Worm (Caenorhabditis elegans) whole organism, mixed stage, embryonic: Measurements from ENCODE around the gene Y76B12C.8.

Experiments used
- M03D4.4 ChIP-seq: sonication (generic microtip); optimal IDR thresholded peaks from 2 replicates; lab custom pipeline; 2017; ENCODE audit warnings: mild to moderate bottlenecking, missing genetic modification characterization, missing compliant biosample characterization
- bed-3 ChIP-seq: fragments of 200-800 bp; sonication (Bioruptor generic); optimal IDR thresholded peaks from 3 replicates; lab custom pipeline; 2018; ENCODE audit warnings: mild to moderate bottlenecking, missing genetic modification characterization, moderate library complexity, missing compliant biosample characterization
- blmp-1 ChIP-seq: fragments of 150-350 bp; optimal IDR thresholded peaks from 2 replicates; lab custom pipeline; 2014; ENCODE audit warnings: missing biosample characterization, missing genetic modification characterization
- ceh-39 ChIP-seq: fragments of 150-350 bp; optimal IDR thresholded peaks from 2 replicates; lab custom pipeline; 2014; ENCODE audit warnings: missing biosample characterization, missing genetic modification characterization
- ceh-43 ChIP-seq: fragments of 200-800 bp; sonication (Bioruptor generic); optimal IDR thresholded peaks from 2 replicates; lab custom pipeline; 2018; ENCODE audit warnings: mild to moderate bottlenecking, missing genetic modification characterization, moderate library complexity, missing compliant biosample characterization
- ceh-83 ChIP-seq: fragments of 200-800 bp; sonication (Bioruptor generic); optimal IDR thresholded peaks from 2 replicates; lab custom pipeline; 2018; ENCODE audit warnings: mild to moderate bottlenecking, missing genetic modification characterization, missing compliant biosample characterization
- ces-1 ChIP-seq: fragments of 150-350 bp; optimal IDR thresholded peaks from 2 replicates; lab custom pipeline; 2014; ENCODE audit warnings: missing biosample characterization, missing genetic modification reagents, missing genetic modification characterization
- cnd-1 ChIP-seq: fragments of 200-800 bp; sonication (Bioruptor generic); optimal IDR thresholded peaks from 2 replicates; lab custom pipeline; 2018; ENCODE audit warnings: mild to moderate bottlenecking, missing genetic modification characterization, missing compliant biosample characterization
- drap-1 ChIP-seq: fragments of 200-800 bp; sonication (Bioruptor generic); optimal IDR thresholded peaks from 3 replicates; lab custom pipeline; 2018; ENCODE audit warnings: mild to moderate bottlenecking, missing genetic modification characterization, missing compliant biosample characterization
- elt-1 ChIP-seq: sonication (generic microtip); optimal IDR thresholded peaks from 2 replicates; lab custom pipeline; 2017; ENCODE audit warnings: missing genetic modification characterization, mild to moderate bottlenecking, missing compliant biosample characterization, antibody characterized with exemption, moderate library complexity, borderline replicate concordance; ENCODE audit not compliant: insufficient read depth
- elt-3 ChIP-seq: fragments of 150-350 bp; optimal IDR thresholded peaks from 2 replicates; lab custom pipeline; 2014; ENCODE audit warnings: missing biosample characterization, missing genetic modification characterization
- flh-1 ChIP-seq: fragments of 200-800 bp; sonication (Bioruptor generic); optimal IDR thresholded peaks from 2 replicates; lab custom pipeline; 2018; ENCODE audit warnings: mild to moderate bottlenecking, missing genetic modification characterization, moderate library complexity, missing compliant biosample characterization
- ham-2 ChIP-seq: fragments of 200-800 bp; sonication (Bioruptor generic); optimal IDR thresholded peaks from 2 replicates; lab custom pipeline; 2018; ENCODE audit warnings: mild to moderate bottlenecking, missing genetic modification characterization, missing compliant biosample characterization
- hlh-1 ChIP-seq: fragments of 150-350 bp; optimal IDR thresholded peaks from 2 replicates; lab custom pipeline; 2014; ENCODE audit warnings: missing biosample characterization, missing genetic modification reagents, missing genetic modification characterization
- lin-13 ChIP-seq: fragments of 150-350 bp; optimal IDR thresholded peaks from 2 replicates; lab custom pipeline; 2014; ENCODE audit warnings: missing biosample characterization, missing genetic modification characterization
- lin-32 ChIP-seq: fragments of 200-800 bp; sonication (Bioruptor generic); optimal IDR thresholded peaks from 2 replicates; lab custom pipeline; 2018; ENCODE audit warnings: mild to moderate bottlenecking, missing genetic modification characterization, missing compliant biosample characterization
- lsy-2 ChIP-seq: fragments of 150-350 bp; optimal IDR thresholded peaks from 2 replicates; lab custom pipeline; 2014; ENCODE audit warnings: missing biosample characterization, missing genetic modification characterization
- mab-5 ChIP-seq: fragments of 150-350 bp; optimal IDR thresholded peaks from 2 replicates; lab custom pipeline; 2014; ENCODE audit warnings: missing biosample characterization, missing genetic modification characterization
- mep-1 ChIP-seq: fragments of 150-350 bp; optimal IDR thresholded peaks from 2 replicates; lab custom pipeline; 2017; ENCODE audit warnings: missing biosample characterization, missing genetic modification reagents, missing genetic modification characterization, inconsistent platforms
- mls-2 ChIP-seq: sonication (generic microtip); optimal IDR thresholded peaks from 2 replicates; lab custom pipeline; 2016; ENCODE audit warnings: mild to moderate bottlenecking, missing genetic modification characterization, moderate library complexity, missing compliant biosample characterization
- nhr-12 ChIP-seq: fragments of 150-350 bp; optimal IDR thresholded peaks from 2 replicates; lab custom pipeline; 2014; ENCODE audit warnings: missing biosample characterization, missing genetic modification characterization
- nhr-2 ChIP-seq: fragments of 150-350 bp; optimal IDR thresholded peaks from 2 replicates; lab custom pipeline; 2014; ENCODE audit warnings: missing biosample characterization, missing genetic modification characterization
- nhr-237 ChIP-seq: fragments of 150-350 bp; optimal IDR thresholded peaks from 2 replicates; lab custom pipeline; 2014; ENCODE audit warnings: missing biosample characterization, missing genetic modification characterization
- nhr-28 ChIP-seq: fragments of 150-350 bp; optimal IDR thresholded peaks from 2 replicates; lab custom pipeline; 2014; ENCODE audit warnings: missing biosample characterization, missing genetic modification characterization
- nhr-76 ChIP-seq: sonication (generic microtip); optimal IDR thresholded peaks from 2 replicates; lab custom pipeline; 2017; ENCODE audit warnings: missing biosample characterization, missing genetic modification characterization
- pha-4 ChIP-seq: fragments of 150-350 bp; optimal IDR thresholded peaks from 2 replicates; lab custom pipeline; 2018; ENCODE audit warnings: missing biosample characterization, missing genetic modification reagents, missing genetic modification characterization
- sem-2 ChIP-seq: fragments of 200-800 bp; sonication (Bioruptor generic); optimal IDR thresholded peaks from 2 replicates; lab custom pipeline; 2018; ENCODE audit warnings: mild to moderate bottlenecking, missing genetic modification characterization, missing compliant biosample characterization
- snpc-4 ChIP-seq: fragments of 150-350 bp; optimal IDR thresholded peaks from 2 replicates; lab custom pipeline; 2014; ENCODE audit warnings: missing biosample characterization, missing genetic modification characterization
- sptf-1 ChIP-seq: sonication (generic microtip); optimal IDR thresholded peaks from 2 replicates; lab custom pipeline; 2017; ENCODE audit warnings: mild to moderate bottlenecking, missing genetic modification characterization, moderate library complexity, missing compliant biosample characterization
- tbx-8 ChIP-seq: fragments of 200-800 bp; sonication (Bioruptor generic); optimal IDR thresholded peaks from 2 replicates; lab custom pipeline; 2018; ENCODE audit warnings: mild to moderate bottlenecking, missing genetic modification characterization, moderate library complexity, missing compliant biosample characterization
- unc-120 ChIP-seq: sonication (generic microtip); optimal IDR thresholded peaks from 2 replicates; lab custom pipeline; 2017; ENCODE audit warnings: missing genetic modification characterization, missing compliant biosample characterization; ENCODE audit not compliant: poor library complexity, severe bottlenecking
- unc-39 ChIP-seq: fragments of 150-350 bp; optimal IDR thresholded peaks from 2 replicates; lab custom pipeline; 2014; ENCODE audit warnings: missing biosample characterization, missing genetic modification characterization
- unc-62 ChIP-seq: fragments of 150-350 bp; optimal IDR thresholded peaks from 2 replicates; lab custom pipeline; 2014; ENCODE audit warnings: missing biosample characterization, missing genetic modification reagents, missing genetic modification characterization
- zip-8 ChIP-seq: fragments of 150-350 bp; optimal IDR thresholded peaks from 2 replicates; lab custom pipeline; 2014; ENCODE audit warnings: missing biosample characterization, missing genetic modification characterization
- ztf-11 ChIP-seq: fragments of 150-350 bp; optimal IDR thresholded peaks from 2 replicates; lab custom pipeline; 2014; ENCODE audit warnings: missing biosample characterization, missing genetic modification characterization

Y76B12C.8 gene

ce11 chrIV:1972271-1972670 lies 7.5 kb upstream of the Y76B12C.8 start, which contains the start of gene Y76B12C.4:
Gene Y76B12C.4, minus strand, starts transcription at chrIV:1972371.
- no peak for TF ChIP-seq snpc-4 (tag; lab: Kevin White, UChicago)
- no peak for TF ChIP-seq elt-1 (tag; lab: Kevin White, UChicago)
- no peak for TF ChIP-seq ceh-83
- TF ChIP-seq mls-2 (tag; lab: Kevin White, UChicago), result no peak
- TF ChIP-seq nhr-28 (tag; lab: Kevin White, UChicago), result no peak
- TF ChIP-seq nhr-76 (tag; lab: Kevin White, UChicago), result no peak
- TF ChIP-seq drap-1, result no peak
- TF ChIP-seq tbx-8 (GFP tag; lab: Kevin White, UChicago), result no peak
- TF ChIP-seq ceh-43 (GFP tag; lab: Kevin White, UChicago), result no peak
- no peak for TF ChIP-seq nhr-237
- TF ChIP-seq M03D4.4 (tag; lab: Kevin White, UChicago), result no peak
- TF ChIP-seq flh-1 (GFP tag; lab: Kevin White, UChicago), result no peak
- TF ChIP-seq lin-13 (tag; lab: Kevin White, UChicago), result no peak
- TF ChIP-seq sptf-1, result no peak
- no peak for TF ChIP-seq blmp-1 (tag; lab: Kevin White, UChicago)
- no peak for TF ChIP-seq hlh-1 (tag; lab: Kevin White, UChicago)
- TF ChIP-seq nhr-2 (tag; lab: Kevin White, UChicago), result no peak
- no peak for TF ChIP-seq pha-4 (tag; lab: Kevin White, UChicago)
- TF ChIP-seq ceh-39, result no peak
- no peak for TF ChIP-seq cnd-1
- TF ChIP-seq, all 35 proteins: peak for 0

ce11 chrIV:1973372-1973771 lies 6.4 kb upstream of the Y76B12C.8 start, which contains the start of gene Y76B12C.3:
Gene Y76B12C.3, plus strand, starts transcription at chrIV:1973705.
- no peak for TF ChIP-seq ceh-39
- no peak for TF ChIP-seq sptf-1
- peak; percentile 21 for TF ChIP-seq unc-120 (tag; lab: Kevin White, UChicago)
- no peak for TF ChIP-seq nhr-28 (tag; lab: Kevin White, UChicago)
- TF ChIP-seq, all 35 proteins: peak for 1

ce11 chrIV:1975594-1975993 lies 4.2 kb upstream of the Y76B12C.8 start:
- TF ChIP-seq ztf-11 (tag; lab: Kevin White, UChicago) (no peak), snpc-4 (tag; lab: Kevin White, UChicago) (no peak), ces-1 (peak; percentile 61)

ce11 chrIV:1980961-1981446 lies 1.2 kb downstream of the Y76B12C.8 start, which contains the start of gene Y76B12C.6:
Gene Y76B12C.6, plus strand, starts transcription at chrIV:1981396.
- TF ChIP-seq mls-2 (tag; lab: Kevin White, UChicago) (peak; percentile 77), tbx-8 (GFP tag; lab: Kevin White, UChicago) (peak; percentile 8), cnd-1 (peak; percentile 22), snpc-4 (tag; lab: Kevin White, UChicago) (no peak), nhr-28 (tag; lab: Kevin White, UChicago) (no peak), unc-120 (tag; lab: Kevin White, UChicago) (peak; percentile 34), sptf-1 (peak; percentile 82), nhr-12 (tag; lab: Kevin White, UChicago) (no peak), ceh-43 (GFP tag; lab: Kevin White, UChicago) (peak; percentile 57), nhr-237 (no peak), pha-4 (tag; lab: Kevin White, UChicago) (peak; percentile 1), ham-2 (GFP tag; lab: Kevin White, UChicago) (peak; percentile 32), nhr-2 (tag; lab: Kevin White, UChicago) (no peak), ces-1 (peak; percentile 15), sem-2 (peak; percentile 40), elt-3 (tag; lab: Kevin White, UChicago) (no peak), lsy-2 (tag; lab: Kevin White, UChicago) (no peak), lin-13 (tag; lab: Kevin White, UChicago) (peak; percentile 0), nhr-76 (tag; lab: Kevin White, UChicago) (no peak), zip-8 (tag; lab: Kevin White, UChicago) (no peak), flh-1 (GFP tag; lab: Kevin White, UChicago) (no peak), unc-39 (tag; lab: Kevin White, UChicago) (no peak), ceh-83 (no peak), ceh-39 (no peak), elt-1 (tag; lab: Kevin White, UChicago) (no peak), bed-3 (GFP tag; lab: Kevin White, UChicago) (peak; percentile 29), drap-1 (peak; percentile 69), M03D4.4 (tag; lab: Kevin White, UChicago) (peak; percentile 80), blmp-1 (tag; lab: Kevin White, UChicago) (peak; percentile 4), ztf-11 (tag; lab: Kevin White, UChicago) (no peak), mab-5 (tag; lab: Kevin White, UChicago) (no peak), mep-1 (tag; lab: Kevin White, UChicago) (peak; percentile 55), hlh-1 (tag; lab: Kevin White, UChicago) (no peak), unc-62 (GFP tag; lab: Kevin White, UChicago) (peak; percentile 8), lin-32 (peak; percentile 43)
